Worm (Caenorhabditis elegans) whole organism, L2 larva: ENCODE results near the gene T28A11.16.

Experiments used
- alr-1 ChIP-seq: fragments of 150-350 bp; optimal IDR thresholded peaks from 2 replicates; lab custom pipeline; 2014; ENCODE audit warnings: missing biosample characterization, missing genetic modification characterization
- ama-1 ChIP-seq: fragments of 150-350 bp; optimal IDR thresholded peaks from 2 replicates; lab custom pipeline; 2018; ENCODE audit warnings: inconsistent platforms
- blmp-1 ChIP-seq: sonication (generic microtip); optimal IDR thresholded peaks from 2 replicates; lab custom pipeline; 2017; ENCODE audit warnings: missing genetic modification characterization, mild to moderate bottlenecking, missing compliant biosample characterization, antibody characterized with exemption, moderate library complexity; ENCODE audit not compliant: insufficient read depth
- elt-1 ChIP-seq: fragments of 150-350 bp; optimal IDR thresholded peaks from 2 replicates; lab custom pipeline; 2014; ENCODE audit warnings: missing biosample characterization, missing genetic modification characterization
- elt-3 ChIP-seq: sonication (generic microtip); optimal IDR thresholded peaks from 2 replicates; lab custom pipeline; 2017; ENCODE audit warnings: missing biosample characterization, missing genetic modification characterization
- mab-5 ChIP-seq: fragments of 150-350 bp; optimal IDR thresholded peaks from 2 replicates; lab custom pipeline; 2014; ENCODE audit warnings: missing biosample characterization, missing genetic modification characterization
- sem-4 ChIP-seq: fragments of 150-350 bp; optimal IDR thresholded peaks from 2 replicates; lab custom pipeline; 2014; ENCODE audit warnings: missing biosample characterization, missing genetic modification reagents, missing genetic modification characterization
- skn-1 ChIP-seq: sonication (generic microtip); optimal IDR thresholded peaks from 2 replicates; lab custom pipeline; 2017; ENCODE audit warnings: missing biosample characterization, missing genetic modification characterization
- snpc-4 ChIP-seq: fragments of 150-350 bp; optimal IDR thresholded peaks from 2 replicates; lab custom pipeline; 2014; ENCODE audit warnings: missing biosample characterization, missing genetic modification characterization
- ztf-4 ChIP-seq: fragments of 150-350 bp; optimal IDR thresholded peaks from 2 replicates; lab custom pipeline; 2014; ENCODE audit warnings: missing biosample characterization, missing genetic modification characterization

DNA sequence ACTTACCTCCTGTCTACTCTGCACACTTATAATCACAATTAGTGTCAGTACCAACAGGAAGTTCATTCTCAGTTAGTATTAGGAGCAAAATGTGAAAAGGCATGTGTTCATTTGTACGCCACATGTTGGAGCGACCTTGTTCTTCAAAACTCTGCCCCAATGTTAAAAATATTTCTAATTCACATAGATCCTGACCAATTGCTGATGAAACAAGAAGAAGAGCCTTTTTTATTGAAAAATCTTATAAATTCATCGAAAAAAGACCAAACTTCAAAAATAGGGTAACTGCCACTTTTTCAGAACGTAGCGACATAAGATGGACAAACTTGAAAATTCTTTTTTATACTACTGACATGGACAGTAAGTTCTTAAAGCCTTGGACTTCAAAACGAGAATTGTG, 7.2 kb upstream of the T28A11.16 start, which contains the start of gene T28A11.17:
- TF ChIP-seq ama-1 (lab: Kevin White, UChicago) (no peak), alr-1 (no peak), ztf-4 (no peak), blmp-1 (tag; lab: Kevin White, UChicago) (no peak), elt-1 (tag; lab: Kevin White, UChicago) (no peak), snpc-4 (no peak), mab-5 (tag; lab: Kevin White, UChicago) (no peak), sem-4 (tag; lab: Kevin White, UChicago) (no peak), skn-1 (tag; lab: Kevin White, UChicago) (no peak), elt-3 (no peak)
